Fruit fly (Drosophila melanogaster) whole organism, prepupa: ENCODE results near the gene CG5181.

ENCODE experiments used
- CG11762 ChIP-seq: fragments of 200-800 bp; sonication (Bioruptor generic); optimal IDR thresholded peaks from 3 replicates; lab custom pipeline; 2016; ENCODE audit warnings: missing biosample characterization, missing genetic modification characterization; ENCODE audit not compliant: insufficient read depth
- CG11902 ChIP-seq: fragments of 200-800 bp; sonication (Bioruptor generic); optimal IDR thresholded peaks from 3 replicates; lab custom pipeline; 2016; ENCODE audit warnings: missing biosample characterization, missing genetic modification characterization
- CG34406 ChIP-seq: fragments of 200-800 bp; sonication (Bioruptor generic); optimal IDR thresholded peaks from 3 replicates; lab custom pipeline; 2016; ENCODE audit warnings: missing biosample characterization, missing genetic modification characterization
- CG6854 ChIP-seq: fragments of 200-800 bp; sonication (Bioruptor generic); optimal IDR thresholded peaks from 2 replicates; lab custom pipeline; 2017; ENCODE audit warnings: missing biosample characterization, mild to moderate bottlenecking, missing genetic modification characterization
- CG8319 ChIP-seq: fragments of 200-800 bp; sonication (Bioruptor generic); optimal IDR thresholded peaks from 3 replicates; lab custom pipeline; 2016; ENCODE audit warnings: missing biosample characterization, missing genetic modification characterization
- Ets96B ChIP-seq: fragments of 200-800 bp; optimal IDR thresholded peaks from 2 replicates; lab custom pipeline; 2019; ENCODE audit warnings: missing biosample characterization, mild to moderate bottlenecking, missing genetic modification characterization, moderate library complexity
- Gug ChIP-seq: fragments of 200-800 bp; sonication (Bioruptor generic); IDR thresholded peaks from 2 replicates; pipeline ENCODE4 v1.3.6; 2022; ENCODE audit warnings: missing biosample characterization, missing genetic modification characterization
- achi ChIP-seq: fragments of 200-800 bp; sonication (Bioruptor generic); optimal IDR thresholded peaks from 3 replicates; lab custom pipeline; 2016; ENCODE audit warnings: missing biosample characterization, missing genetic modification characterization
- eg ChIP-seq: fragments of 200-800 bp; sonication (Bioruptor generic); IDR thresholded peaks from 3 replicates; pipeline ENCODE4 v1.3.6; 2022; ENCODE audit warnings: missing biosample characterization, missing genetic modification characterization

- TF ChIP-seq eg (GFP tag; lab: Robert Waterston, UW), result no peak
- no peak for TF ChIP-seq achi
- TF ChIP-seq CG34406 (GFP tag; lab: Kevin White, UChicago), result no peak
- TF ChIP-seq CG11902 (GFP tag; lab: Kevin White, UChicago), result no peak
- TF ChIP-seq Gug, result no peak
- no peak for TF ChIP-seq CG8319 (GFP tag; lab: Kevin White, UChicago)
- no peak for TF ChIP-seq CG6854 (GFP tag; lab: Kevin White, UChicago)
- no peak for TF ChIP-seq Ets96B (tag; lab: Kevin White, UChicago)
- no peak for TF ChIP-seq CG11762 (GFP tag; lab: Kevin White, UChicago)
Measured at dm6 chr2L:7398528-7398927, 11.1 kb downstream of the CG5181 start, which contains the start of gene CG5160.
